Worm (Caenorhabditis elegans) whole organism, young adult: Measurements from ENCODE around the gene B0334.5.

Experiments
- B0019.2 ChIP-seq: fragments of 200-800 bp; sonication (Bioruptor generic); conservative IDR thresholded peaks from 2 replicates; pipeline ENCODE4 v1.3.6; 2022; ENCODE audit warnings: missing genetic modification reagents, missing genetic modification characterization, missing compliant biosample characterization
- bed-1 ChIP-seq: fragments of 200-800 bp; sonication (Bioruptor generic); IDR thresholded peaks from 2 replicates; pipeline ENCODE4 v1.3.6; 2022; ENCODE audit warnings: missing genetic modification reagents, missing genetic modification characterization, missing compliant biosample characterization
- ceh-100 ChIP-seq: fragments of 200-800 bp; sonication (Bioruptor generic); IDR thresholded peaks from 2 replicates; pipeline ENCODE4 v1.3.6; 2022; ENCODE audit warnings: missing genetic modification reagents, missing genetic modification characterization, missing compliant biosample characterization
- chd-7 ChIP-seq: sonication (generic microtip); optimal IDR thresholded peaks from 2 replicates; lab custom pipeline; 2016; ENCODE audit warnings: mild to moderate bottlenecking, missing genetic modification characterization, moderate library complexity, missing compliant biosample characterization
- dox-1 ChIP-seq: fragments of 200-800 bp; sonication (Bioruptor generic); IDR thresholded peaks from 2 replicates; pipeline ENCODE4 v1.3.6; 2022; ENCODE audit warnings: missing genetic modification reagents, missing genetic modification characterization, missing compliant biosample characterization
- unc-62 ChIP-seq: fragments of 150-350 bp; optimal IDR thresholded peaks from 2 replicates; lab custom pipeline; 2014; ENCODE audit warnings: missing biosample characterization, missing genetic modification reagents, missing genetic modification characterization

DNA sequence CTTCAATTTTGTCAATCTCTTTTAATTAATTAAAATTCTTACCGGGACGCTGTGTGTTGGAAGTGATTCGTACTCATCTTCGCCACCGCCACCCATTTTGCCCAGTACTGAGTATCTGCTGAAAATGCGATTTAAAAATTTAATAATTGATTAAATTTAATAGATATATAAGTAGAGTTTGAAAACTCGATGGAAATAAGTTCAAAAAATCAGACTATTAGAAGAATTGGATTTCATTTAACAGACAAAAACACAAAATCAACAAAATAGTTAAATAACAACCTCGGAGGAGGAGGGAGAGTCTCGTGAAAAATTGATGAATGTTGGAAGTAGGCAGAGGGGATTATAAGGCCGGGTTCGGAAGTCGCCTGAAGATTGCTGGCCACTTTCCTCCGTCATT lies 25.5 kb upstream of the B0334.5 start, which contains the start of gene mfn-1:
- TF ChIP-seq B0019.2 (no peak), unc-62 (GFP tag; lab: Kevin White, UChicago) (no peak), ceh-100 (GFP tag; lab: Robert Waterston, UW) (no peak), bed-1 (GFP tag; lab: Robert Waterston, UW) (no peak), dox-1 (GFP tag; lab: Robert Waterston, UW) (no peak), chd-7 (tag; lab: Kevin White, UChicago) (no peak)
